Worm (Caenorhabditis elegans): Measurements from ENCODE around the gene F45E12.5.

Gene F45E12.5

DNA sequence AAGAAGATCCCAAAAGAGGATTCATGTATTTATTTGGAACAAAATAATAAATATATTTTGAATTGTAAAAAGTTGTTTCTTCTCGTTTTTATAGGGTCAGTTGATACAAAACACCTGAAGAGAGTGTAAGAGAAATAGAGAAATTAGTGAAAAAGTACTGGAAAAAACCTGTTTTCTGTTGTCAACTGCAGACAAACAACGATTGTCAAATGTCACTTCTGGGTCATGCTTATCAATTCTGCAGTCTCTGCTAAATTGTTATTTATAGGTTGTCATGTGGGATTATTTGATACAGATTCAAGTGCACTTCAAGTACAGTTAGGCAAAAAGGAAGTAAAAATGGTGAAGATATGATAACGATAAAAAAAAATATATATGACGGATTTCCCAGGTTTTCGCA, 37.4 kb downstream of the F45E12.5 start (continued):
- TF ChIP-seq sptf-1 (tag; optimal IDR thresholded peaks at IDR 0.05) (no peak), fkh-10 (GFP tag; optimal IDR thresholded peaks at IDR 0.05) (no peak), unc-62 (GFP tag; optimal IDR thresholded peaks at IDR 0.05) (no peak), grh-1 (GFP tag; IDR thresholded peaks at IDR 0.05) (peak; percentile 71), nhr-12 (tag; optimal IDR thresholded peaks at IDR 0.05) (no peak), aly-2 (tag; optimal IDR thresholded peaks at IDR 0.05) (no peak), nhr-11 (tag; optimal IDR thresholded peaks at IDR 0.05) (no peak)

DNA sequence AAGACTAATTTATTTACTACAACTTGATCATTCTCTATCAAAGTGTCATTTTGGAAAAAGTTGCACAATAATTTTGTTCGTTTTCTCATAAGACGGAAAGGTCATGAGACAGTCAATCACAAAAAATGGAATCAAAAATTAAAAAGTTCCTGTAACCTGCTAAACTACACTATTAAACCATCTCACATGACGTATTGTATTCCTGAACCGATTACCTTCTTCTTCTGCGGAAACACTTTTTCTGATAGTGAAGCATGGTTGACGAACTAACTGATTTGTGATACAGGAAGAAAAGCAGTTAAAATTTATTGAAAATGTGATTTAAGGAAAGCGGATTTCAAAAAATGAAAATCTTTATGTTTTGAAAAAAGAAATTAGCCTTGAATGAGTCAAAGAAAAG, 40.1 kb downstream of the F45E12.5 start:
- TF ChIP-seq ceh-82 (tag; optimal IDR thresholded peaks at IDR 0.05): no peak
- no peak for TF ChIP-seq ama-1 (optimal IDR thresholded peaks at IDR 0.05)
- no peak for TF ChIP-seq ceh-63 (GFP tag; optimal IDR thresholded peaks at IDR 0.05)
- no peak for TF ChIP-seq lin-15B (tag; optimal IDR thresholded peaks at IDR 0.05)
- peak; percentile 17 for TF ChIP-seq nhr-20 (tag; optimal IDR thresholded peaks at IDR 0.05)
- peak; percentile 43 for TF ChIP-seq elt-2 (tag; optimal IDR thresholded peaks at IDR 0.05)

DNA sequence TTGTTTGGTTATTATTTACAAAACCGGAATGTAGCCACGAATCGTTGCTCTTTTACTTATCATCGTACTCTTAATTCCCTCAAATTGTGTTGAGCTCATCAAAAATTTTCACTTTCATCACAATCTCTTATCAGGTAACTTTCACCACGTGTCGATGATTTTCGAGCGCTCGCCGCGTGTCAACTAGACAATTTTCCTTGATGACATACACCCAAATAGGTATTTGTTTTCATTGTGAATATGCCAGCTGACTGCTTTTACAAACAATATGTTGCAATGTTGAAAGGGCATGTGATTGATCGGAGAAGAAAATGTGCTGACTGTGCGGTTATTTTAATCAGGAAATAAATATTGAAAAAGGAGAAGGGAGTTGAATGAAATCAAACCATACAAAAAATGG, 45.2 kb downstream of the F45E12.5 start:
- peak; percentile 55 for TF ChIP-seq jun-1 (tag; optimal IDR thresholded peaks at IDR 0.05)
- TF ChIP-seq lin-39 (tag; optimal IDR thresholded peaks at IDR 0.05): no peak
- TF ChIP-seq nhr-20 (tag; optimal IDR thresholded peaks at IDR 0.05): peak; percentile 68
- TF ChIP-seq alr-1 (tag; optimal IDR thresholded peaks at IDR 0.05; ENCODE audit: borderline replicate concordance): no peak
- no peak for TF ChIP-seq unc-86 (tag; optimal IDR thresholded peaks at IDR 0.05)
- no peak for TF ChIP-seq efl-1 (optimal IDR thresholded peaks at IDR 0.05)
- TF ChIP-seq efl-1 (GFP tag; optimal IDR thresholded peaks at IDR 0.05 in 1 of 2): peak in 1 of 2 experiments; percentile 41
- TF ChIP-seq nhr-71 (tag; optimal IDR thresholded peaks at IDR 0.05): peak; percentile 32
- no peak for TF ChIP-seq zip-4 (GFP tag; optimal IDR thresholded peaks at IDR 0.05)
- TF ChIP-seq elt-2 (tag; optimal IDR thresholded peaks at IDR 0.05): peak; percentile 96
- no peak for TF ChIP-seq fkh-4 (tag; optimal IDR thresholded peaks at IDR 0.05; ENCODE audit: borderline replicate concordance)
- TF ChIP-seq ceh-90 (tag; optimal IDR thresholded peaks at IDR 0.05): no peak
- no peak for TF ChIP-seq nhr-47 (tag; optimal IDR thresholded peaks at IDR 0.05)
- TF ChIP-seq mdl-1 (tag; optimal IDR thresholded peaks at IDR 0.05): peak in 1 of 2 experiments; percentile 61
- no peak for TF ChIP-seq lin-15B (tag; optimal IDR thresholded peaks at IDR 0.05)
- peak in 1 of 2 experiments; percentile 47 for TF ChIP-seq lin-35 (GFP tag; optimal IDR thresholded peaks at IDR 0.05)
- TF ChIP-seq nhr-90 (tag; optimal IDR thresholded peaks at IDR 0.05; ENCODE audit: poor library complexity): peak; percentile 35
- peak; percentile 42 for TF ChIP-seq blmp-1 (tag; optimal IDR thresholded peaks at IDR 0.05)

- TF ChIP-seq aha-1 (tag; optimal IDR thresholded peaks at IDR 0.05): no peak
Measured at ce11 chrII:7261854-7262253, 48.1 kb downstream of the F45E12.5 start, which contains the start of gene C30G12.4. C30G12.4 (plus strand) TSS chrII:7262154.
